Fruit fly (Drosophila melanogaster) whole organism, pupa: ENCODE measurements around the gene CG13239.
A peak's percentile ranks its signal among the peaks of the same experiment; 100 is the strongest.

Source experiments
- CG10348 ChIP-seq: fragments of 200-800 bp; sonication (Bioruptor generic); IDR thresholded peaks from 2 replicates; pipeline ENCODE4 v1.3.6; 2022; ENCODE audit warnings: missing biosample characterization, missing genetic modification characterization
- CG12605 ChIP-seq: fragments of 200-800 bp; sonication (Bioruptor generic); IDR thresholded peaks from 2 replicates; pipeline ENCODE4 v1.3.6; 2022; ENCODE audit warnings: missing biosample characterization, missing genetic modification characterization
- CG13204 ChIP-seq: fragments of 200-800 bp; sonication (Bioruptor generic); optimal IDR thresholded peaks from 2 replicates; lab custom pipeline; 2018; ENCODE audit warnings: missing biosample characterization, mild to moderate bottlenecking, missing genetic modification characterization, moderate library complexity
- CG14655 ChIP-seq: fragments of 200-800 bp; sonication (Bioruptor generic); optimal IDR thresholded peaks from 3 replicates; lab custom pipeline; 2017; ENCODE audit warnings: mild to moderate bottlenecking, missing biosample characterization, missing genetic modification reagents, missing genetic modification characterization
- CG15710 ChIP-seq: fragments of 200-800 bp; sonication (Bioruptor generic); optimal IDR thresholded peaks from 2 replicates; lab custom pipeline; 2018; ENCODE audit warnings: missing biosample characterization, mild to moderate bottlenecking, missing genetic modification characterization, moderate library complexity
- CG17806 ChIP-seq: fragments of 200-800 bp; sonication (Bioruptor generic); optimal IDR thresholded peaks from 2 replicates; lab custom pipeline; 2018; ENCODE audit warnings: missing biosample characterization, mild to moderate bottlenecking, missing genetic modification characterization, moderate library complexity
- CG32121 ChIP-seq: fragments of 200-800 bp; sonication (Bioruptor generic); IDR thresholded peaks from 2 replicates; pipeline ENCODE4 v1.3.6; 2022; ENCODE audit warnings: missing biosample characterization, missing genetic modification characterization
- CG34367 ChIP-seq: fragments of 200-800 bp; sonication (Bioruptor generic); optimal IDR thresholded peaks from 2 replicates; lab custom pipeline; 2018; ENCODE audit warnings: missing biosample characterization, mild to moderate bottlenecking, missing genetic modification characterization
- CG4496 ChIP-seq: fragments of 200-800 bp; sonication (Bioruptor generic); IDR thresholded peaks from 3 replicates; pipeline ENCODE4 v1.3.6; 2022; ENCODE audit warnings: missing biosample characterization, missing genetic modification characterization
- CG8159 ChIP-seq: fragments of 200-800 bp; sonication (Bioruptor generic); optimal IDR thresholded peaks from 3 replicates; lab custom pipeline; 2018; ENCODE audit warnings: missing biosample characterization, mild to moderate bottlenecking, missing genetic modification characterization, moderate library complexity
- CG8301 ChIP-seq: fragments of 200-800 bp; sonication (Bioruptor generic); optimal IDR thresholded peaks from 2 replicates; lab custom pipeline; 2018; ENCODE audit warnings: missing biosample characterization, mild to moderate bottlenecking, missing genetic modification characterization
- CG9948 ChIP-seq: fragments of 200-800 bp; sonication (Bioruptor generic); optimal IDR thresholded peaks from 2 replicates; lab custom pipeline; 2018; ENCODE audit warnings: missing biosample characterization, mild to moderate bottlenecking, missing genetic modification characterization, moderate library complexity
- D1 ChIP-seq: fragments of 200-800 bp; sonication (Bioruptor generic); optimal IDR thresholded peaks from 2 replicates; lab custom pipeline; 2018; ENCODE audit warnings: missing biosample characterization, mild to moderate bottlenecking, missing genetic modification characterization, moderate library complexity
- EcR ChIP-seq: fragments of 200-800 bp; sonication (Bioruptor generic); optimal IDR thresholded peaks from 3 replicates; lab custom pipeline; 2019; ENCODE audit warnings: missing biosample characterization, missing genetic modification characterization, mild to moderate bottlenecking, moderate library complexity, missing genetic modification reagents
- Ets98B ChIP-seq: fragments of 200-800 bp; sonication (Bioruptor generic); IDR thresholded peaks from 2 replicates; pipeline ENCODE4 v1.3.6; 2022; ENCODE audit warnings: missing biosample characterization, missing genetic modification characterization
- Pif1A ChIP-seq: fragments of 200-800 bp; sonication (Bioruptor generic); optimal IDR thresholded peaks from 3 replicates; lab custom pipeline; 2016; ENCODE audit warnings: missing biosample characterization, missing genetic modification characterization
- Pif1B ChIP-seq: fragments of 200-800 bp; sonication (Bioruptor generic); optimal IDR thresholded peaks from 3 replicates; lab custom pipeline; 2016; ENCODE audit warnings: missing biosample characterization, missing genetic modification characterization
- Snoo ChIP-seq: fragments of 200-800 bp; sonication (Bioruptor generic); optimal IDR thresholded peaks from 3 replicates; lab custom pipeline; 2017; ENCODE audit warnings: missing biosample characterization, mild to moderate bottlenecking, missing genetic modification characterization, inconsistent platforms
- fd96Ca ChIP-seq: fragments of 200-800 bp; sonication (Bioruptor generic); IDR thresholded peaks from 3 replicates; pipeline ENCODE4 v1.3.6; 2022; ENCODE audit warnings: missing biosample characterization, missing genetic modification characterization
- gl ChIP-seq: fragments of 200-800 bp; sonication (Bioruptor generic); optimal IDR thresholded peaks from 2 replicates; lab custom pipeline; 2018; ENCODE audit warnings: missing biosample characterization, mild to moderate bottlenecking, missing genetic modification characterization
- rn ChIP-seq: fragments of 200-800 bp; sonication (Bioruptor generic); IDR thresholded peaks from 2 replicates; pipeline ENCODE4 v1.3.6; 2022; ENCODE audit warnings: missing biosample characterization, missing genetic modification characterization

CG13239 gene

DNA sequence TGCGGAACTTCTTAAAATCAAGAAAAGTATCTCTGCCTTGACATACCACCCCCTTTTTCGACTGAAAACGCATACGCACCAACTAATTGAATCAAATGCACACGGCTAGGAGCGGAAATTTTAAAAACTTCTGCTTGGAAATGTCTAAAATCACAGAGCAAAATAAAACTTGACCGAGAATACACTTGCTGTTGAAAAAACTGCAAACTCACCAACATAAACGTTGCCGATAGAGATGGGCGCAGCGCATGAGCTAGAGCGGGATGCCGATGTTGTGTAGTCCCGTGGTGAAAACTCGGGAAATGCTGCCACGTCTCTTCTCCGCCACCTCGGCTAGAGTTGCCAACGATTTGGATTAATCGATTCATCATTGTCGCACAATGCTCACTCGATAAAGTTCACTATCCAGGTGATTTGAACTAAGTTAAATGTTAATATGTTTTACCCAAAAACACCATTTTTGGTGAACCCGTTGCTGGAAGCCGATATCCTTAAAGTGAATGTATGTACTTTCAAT is 11.3 kb downstream of the CG13239 start, which contains the start of the genes CG11109 and Arf1:
Gene CG11109, plus strand, starts transcription at position 356 of the 517 bp plus-strand sequence.
Gene Arf1, minus strand, starts transcription at position 387 of the 517 bp plus-strand sequence.
- TF ChIP-seq CG34367 (no peak), CG32121 (no peak), gl (tag; lab: Kevin White, UChicago) (no peak), EcR (GFP tag; lab: Kevin White, UChicago) (no peak), Snoo (no peak), CG10348 (GFP tag; lab: Robert Waterston, UW) (no peak), Pif1B (GFP tag; lab: Kevin White, UChicago) (no peak), fd96Ca (GFP tag; lab: Robert Waterston, UW) (no peak), CG17806 (tag; lab: Kevin White, UChicago) (no peak), CG12605 (GFP tag; lab: Robert Waterston, UW) (no peak), Ets98B (GFP tag; lab: Robert Waterston, UW) (no peak), CG14655 (GFP tag; lab: Kevin White, UChicago) (no peak), CG9948 (tag; lab: Kevin White, UChicago) (no peak), D1 (no peak), CG15710 (tag; lab: Kevin White, UChicago) (no peak), CG13204 (GFP tag; lab: Kevin White, UChicago) (no peak), CG8301 (no peak), CG4496 (GFP tag; lab: Robert Waterston, UW) (no peak)

- 0 out of 2 replicates have a peak, but pooled peaks have one; percentile 36 for TF ChIP-seq CG12605 (GFP tag; lab: Robert Waterston, UW)
- TF ChIP-seq fd96Ca (GFP tag; lab: Robert Waterston, UW), result no peak
- no peak for TF ChIP-seq EcR (GFP tag; lab: Kevin White, UChicago)
These were observed 17.3 kb downstream of the CG13239 start for dm6 chr3L:22877934-22878333.

- TF ChIP-seq CG9948 (tag; lab: Kevin White, UChicago) (peak; percentile 100), EcR (GFP tag; lab: Kevin White, UChicago) (peak; percentile 86), rn (GFP tag; lab: Robert Waterston, UW) (peak; percentile 99), CG10348 (GFP tag; lab: Robert Waterston, UW) (peak; percentile 99), CG34367 (peak; percentile 100), Pif1B (GFP tag; lab: Kevin White, UChicago) (peak; percentile 100), CG13204 (GFP tag; lab: Kevin White, UChicago) (peak; percentile 98), CG32121 (peak; percentile 100), Snoo (peak; percentile 100), CG4496 (GFP tag; lab: Robert Waterston, UW) (peak; percentile 100), CG17806 (tag; lab: Kevin White, UChicago) (peak; percentile 100), CG14655 (GFP tag; lab: Kevin White, UChicago) (peak; percentile 100), CG12605 (GFP tag; lab: Robert Waterston, UW) (peak; percentile 99), fd96Ca (GFP tag; lab: Robert Waterston, UW) (peak; percentile 100), D1 (no peak), CG8159 (tag; lab: Kevin White, UChicago) (peak; percentile 100), Ets98B (GFP tag; lab: Robert Waterston, UW) (peak; percentile 100), CG15710 (tag; lab: Kevin White, UChicago) (peak; percentile 100), CG8301 (peak; percentile 100), Pif1A (GFP tag; lab: Kevin White, UChicago) (peak; percentile 100), gl (tag; lab: Kevin White, UChicago) (peak; percentile 99)
These were observed 18.2 kb downstream of the CG13239 start, which contains the start of the genes Chro and Ssl1 for dm6 chr3L:22878723-22879343. Chro (minus strand) TSS chr3L:22878984. Ssl1 (plus strand) TSS chr3L:22879089.

- TF ChIP-seq Snoo (no peak), CG34367 (no peak), CG14655 (GFP tag; lab: Kevin White, UChicago) (no peak), D1 (no peak), fd96Ca (GFP tag; lab: Robert Waterston, UW) (no peak), CG32121 (no peak), gl (tag; lab: Kevin White, UChicago) (no peak), CG9948 (tag; lab: Kevin White, UChicago) (no peak), CG8159 (tag; lab: Kevin White, UChicago) (no peak), CG13204 (GFP tag; lab: Kevin White, UChicago) (no peak), CG10348 (GFP tag; lab: Robert Waterston, UW) (no peak)
These were observed 18.7 kb downstream of the CG13239 start for dm6 chr3L:22879344-22879723.

- TF ChIP-seq gl (tag; lab: Kevin White, UChicago) (no peak), CG32121 (no peak), CG12605 (GFP tag; lab: Robert Waterston, UW) (no peak), CG8159 (tag; lab: Kevin White, UChicago) (no peak), CG15710 (tag; lab: Kevin White, UChicago) (no peak), CG9948 (tag; lab: Kevin White, UChicago) (no peak), CG14655 (GFP tag; lab: Kevin White, UChicago) (no peak), D1 (no peak), CG17806 (tag; lab: Kevin White, UChicago) (no peak), fd96Ca (GFP tag; lab: Robert Waterston, UW) (no peak), CG34367 (no peak), CG13204 (GFP tag; lab: Kevin White, UChicago) (no peak), Pif1B (GFP tag; lab: Kevin White, UChicago) (no peak)
These were observed 20.3 kb downstream of the CG13239 start, which contains the start of gene slif for dm6 chr3L:22880914-22881313. slif (plus strand) TSS chr3L:22881045.
